Worm (Caenorhabditis elegans) whole organism, L4 larva: Measurements from ENCODE around the gene sar-1.

Source experiments
- F26F4.8 ChIP-seq: fragments of 200-800 bp; sonication (Bioruptor generic); conservative IDR thresholded peaks from 2 replicates; pipeline ENCODE4 v1.3.6; 2022; ENCODE audit warnings: missing genetic modification characterization, missing compliant biosample characterization
- F37D6.2 ChIP-seq: sonication (generic microtip); optimal IDR thresholded peaks from 2 replicates; lab custom pipeline; 2016; ENCODE audit warnings: mild to moderate bottlenecking, missing genetic modification characterization, missing compliant biosample characterization
- R02D3.7 ChIP-seq: fragments of 150-350 bp; sonication (generic microtip); optimal IDR thresholded peaks from 3 replicates; lab custom pipeline; 2014; ENCODE audit warnings: missing biosample characterization, missing genetic modification characterization
- T20F7.1 ChIP-seq: fragments of 200-800 bp; sonication (Bioruptor generic); optimal IDR thresholded peaks from 2 replicates; lab custom pipeline; 2018; ENCODE audit warnings: mild to moderate bottlenecking, missing genetic modification characterization, missing compliant biosample characterization
- T26A8.4 ChIP-seq: fragments of 200-800 bp; sonication (Bioruptor generic); IDR thresholded peaks from 2 replicates; pipeline ENCODE4 v1.3.6; 2022; ENCODE audit warnings: missing genetic modification characterization, missing compliant biosample characterization
- Y105C5A.15 ChIP-seq: fragments of 200-800 bp; sonication (Bioruptor generic); IDR thresholded peaks from 2 replicates; pipeline ENCODE4 v1.3.6; 2022; ENCODE audit warnings: missing genetic modification characterization, missing compliant biosample characterization
- Y48G9A.11 ChIP-seq: fragments of 200-800 bp; sonication (Bioruptor generic); IDR thresholded peaks from 2 replicates; pipeline ENCODE4 v1.3.6; 2022; ENCODE audit warnings: missing genetic modification reagents, missing genetic modification characterization, missing compliant biosample characterization
- ama-1 ChIP-seq: fragments of 150-350 bp; optimal IDR thresholded peaks from 2 replicates; lab custom pipeline; 2014; ENCODE audit warnings: inconsistent platforms, mixed read lengths
- ceh-32 ChIP-seq: sonication (generic microtip); optimal IDR thresholded peaks from 2 replicates; lab custom pipeline; 2016; ENCODE audit warnings: mild to moderate bottlenecking, missing genetic modification characterization, missing compliant biosample characterization; ENCODE audit not compliant: poor library complexity
- ceh-44 ChIP-seq: fragments of 200-800 bp; sonication (Bioruptor generic); IDR thresholded peaks from 2 replicates; pipeline ENCODE4 v1.3.6; 2022; ENCODE audit warnings: missing genetic modification reagents, missing genetic modification characterization, missing compliant biosample characterization
- ceh-62 ChIP-seq: sonication (generic microtip); optimal IDR thresholded peaks from 2 replicates; lab custom pipeline; 2017; ENCODE audit warnings: missing biosample characterization, missing genetic modification characterization
- ctbp-1 ChIP-seq: fragments of 200-800 bp; sonication (Bioruptor generic); IDR thresholded peaks from 2 replicates; pipeline ENCODE4 v1.3.6; 2022; ENCODE audit warnings: missing genetic modification reagents, missing genetic modification characterization, missing compliant biosample characterization
- daf-8 ChIP-seq: fragments of 200-800 bp; sonication (Bioruptor generic); IDR thresholded peaks from 2 replicates; pipeline ENCODE4 v1.3.6; 2022; ENCODE audit warnings: missing genetic modification characterization, missing compliant biosample characterization
- dmd-9 ChIP-seq: fragments of 200-800 bp; sonication (Bioruptor generic); IDR thresholded peaks from 2 replicates; pipeline ENCODE4 v1.3.6; 2022; ENCODE audit warnings: missing genetic modification reagents, missing genetic modification characterization, missing compliant biosample characterization
- dpl-1 ChIP-seq: fragments of 150-350 bp; optimal IDR thresholded peaks from 2 replicates; lab custom pipeline; 2014; ENCODE audit warnings: missing biosample characterization, missing genetic modification reagents, missing genetic modification characterization
- duxl-1 ChIP-seq: sonication (generic microtip); optimal IDR thresholded peaks from 2 replicates; lab custom pipeline; 2016; ENCODE audit warnings: mild to moderate bottlenecking, missing genetic modification characterization, moderate library complexity, missing compliant biosample characterization; ENCODE audit not compliant: poor library complexity
- egl-43 ChIP-seq: fragments of 200-800 bp; sonication (Bioruptor generic); IDR thresholded peaks from 2 replicates; pipeline ENCODE4 v1.3.6; 2022; ENCODE audit warnings: missing genetic modification reagents, missing genetic modification characterization, missing compliant biosample characterization
- fkh-10 ChIP-seq: fragments of 150-350 bp; optimal IDR thresholded peaks from 2 replicates; lab custom pipeline; 2014; ENCODE audit warnings: missing biosample characterization, missing genetic modification reagents, missing genetic modification characterization
- gei-8 ChIP-seq: fragments of 200-800 bp; sonication (Bioruptor generic); optimal IDR thresholded peaks from 2 replicates; lab custom pipeline; 2018; ENCODE audit warnings: mild to moderate bottlenecking, missing genetic modification characterization, missing compliant biosample characterization
- hif-1 ChIP-seq, 2 experiments: sonication (generic microtip); optimal IDR thresholded peaks; 2 replicates each; lab custom pipeline; 2016 to 2017; ENCODE audit warnings: missing compliant biosample characterization in 2 of 2, missing genetic modification characterization in 2 of 2, missing genetic modification reagents in 2 of 2, missing genotype in 2 of 2, mild to moderate bottlenecking in 1 of 2
- hlh-11 ChIP-seq: fragments of 200-800 bp; sonication (Bioruptor generic); optimal IDR thresholded peaks from 2 replicates; lab custom pipeline; 2018; ENCODE audit warnings: mild to moderate bottlenecking, missing genetic modification characterization, missing compliant biosample characterization
- hlh-30 ChIP-seq: sonication (generic microtip); optimal IDR thresholded peaks from 2 replicates; lab custom pipeline; 2017; ENCODE audit warnings: antibody characterized with exemption, mild to moderate bottlenecking, missing genetic modification characterization, missing compliant biosample characterization; ENCODE audit not compliant: insufficient read depth
- hmg-1.1 ChIP-seq: fragments of 200-800 bp; sonication (Bioruptor generic); IDR thresholded peaks from 2 replicates; pipeline ENCODE4 v1.3.6; 2022; ENCODE audit warnings: missing genetic modification reagents, missing genetic modification characterization, missing compliant biosample characterization
- jun-1 ChIP-seq: fragments of 150-350 bp; optimal IDR thresholded peaks from 2 replicates; lab custom pipeline; 2014; ENCODE audit warnings: missing biosample characterization, missing genetic modification reagents, missing genetic modification characterization
- lim-7 ChIP-seq: fragments of 200-800 bp; sonication (Bioruptor generic); IDR thresholded peaks from 2 replicates; pipeline ENCODE4 v1.3.6; 2022; ENCODE audit warnings: missing genetic modification characterization, missing compliant biosample characterization
- lin-1 ChIP-seq: fragments of 200-800 bp; sonication (Bioruptor generic); IDR thresholded peaks from 2 replicates; pipeline ENCODE4 v1.3.6; 2022; ENCODE audit warnings: missing genetic modification reagents, missing genetic modification characterization, missing compliant biosample characterization
- lin-39 ChIP-seq: fragments of 150-350 bp; optimal IDR thresholded peaks from 2 replicates; lab custom pipeline; 2014; ENCODE audit warnings: missing biosample characterization, missing genetic modification reagents, missing genetic modification characterization
- lsy-2 ChIP-seq, 2 experiments: fragments of 150-350 bp in 1 of 2; sonication (generic microtip) in 1 of 2; optimal IDR thresholded peaks; 2 replicates each; lab custom pipeline; 2014 to 2017; ENCODE audit warnings: missing biosample characterization in 2 of 2, missing genetic modification characterization in 2 of 2
- madf-9 ChIP-seq: fragments of 200-800 bp; sonication (Bioruptor generic); conservative IDR thresholded peaks from 2 replicates; pipeline ENCODE4 v1.3.6; 2022; ENCODE audit warnings: missing genetic modification reagents, missing genetic modification characterization, missing compliant biosample characterization
- mdt-29 ChIP-seq: fragments of 200-800 bp; sonication (Bioruptor generic); IDR thresholded peaks from 2 replicates; pipeline ENCODE4 v1.3.6; 2022; ENCODE audit warnings: missing genetic modification reagents, missing genetic modification characterization, missing compliant biosample characterization
- mep-1 ChIP-seq: fragments of 150-350 bp; sonication (generic microtip); optimal IDR thresholded peaks from 3 replicates; lab custom pipeline; 2014; ENCODE audit warnings: missing biosample characterization, missing genetic modification characterization
- mxl-2 ChIP-seq: fragments of 200-800 bp; sonication (Bioruptor generic); conservative IDR thresholded peaks from 2 replicates; pipeline ENCODE4 v1.3.6; 2022; ENCODE audit warnings: missing genetic modification reagents, missing genetic modification characterization, missing compliant biosample characterization
- mxl-3 ChIP-seq: fragments of 200-800 bp; sonication (Bioruptor generic); optimal IDR thresholded peaks from 2 replicates; lab custom pipeline; 2018; ENCODE audit warnings: mild to moderate bottlenecking, missing genetic modification characterization, missing compliant biosample characterization
- nhr-11 ChIP-seq: fragments of 150-350 bp; optimal IDR thresholded peaks from 2 replicates; lab custom pipeline; 2014; ENCODE audit warnings: missing biosample characterization, missing genetic modification characterization
- nhr-41 ChIP-seq: fragments of 200-800 bp; sonication (Bioruptor generic); IDR thresholded peaks from 2 replicates; pipeline ENCODE4 v1.3.6; 2022; ENCODE audit warnings: missing genetic modification reagents, missing genetic modification characterization, missing compliant biosample characterization
- pha-4 ChIP-seq, 2 experiments: fragments of 150-350 bp in 1 of 2; fragments of 200-800 bp in 1 of 2; sonication (Bioruptor generic) in 1 of 2; IDR thresholded peaks in 1 of 2; optimal IDR thresholded peaks in 1 of 2; 2 replicates each; pipeline versions ENCODE4 v1.3.6 to Lab custom; 2014 to 2022; ENCODE audit warnings: missing genetic modification characterization in 2 of 2, missing genetic modification reagents in 2 of 2, missing biosample characterization in 1 of 2, missing compliant biosample characterization in 1 of 2
- sdz-12 ChIP-seq: fragments of 200-800 bp; sonication (Bioruptor generic); optimal IDR thresholded peaks from 2 replicates; lab custom pipeline; 2018; ENCODE audit warnings: mild to moderate bottlenecking, missing genetic modification characterization, missing compliant biosample characterization
- set-16 ChIP-seq: fragments of 200-800 bp; sonication (Bioruptor generic); IDR thresholded peaks from 2 replicates; pipeline ENCODE4 v1.3.6; 2022; ENCODE audit warnings: missing genetic modification reagents, missing genetic modification characterization, missing compliant biosample characterization
- tra-1 ChIP-seq: fragments of 200-800 bp; sonication (Bioruptor generic); IDR thresholded peaks from 2 replicates; pipeline ENCODE4 v1.3.6; 2022; ENCODE audit warnings: missing genetic modification reagents, missing genetic modification characterization, missing compliant biosample characterization
- zfp-3 ChIP-seq: fragments of 200-800 bp; sonication (Bioruptor generic); conservative IDR thresholded peaks from 2 replicates; pipeline ENCODE4 v1.3.6; 2022; ENCODE audit warnings: missing genetic modification reagents, missing genetic modification characterization, missing compliant biosample characterization
- ztf-11 ChIP-seq: fragments of 150-350 bp; optimal IDR thresholded peaks from 2 replicates; lab custom pipeline; 2014; ENCODE audit warnings: missing biosample characterization, missing genetic modification characterization
- ztf-7 ChIP-seq: fragments of 150-350 bp; optimal IDR thresholded peaks from 2 replicates; lab custom pipeline; 2014; ENCODE audit warnings: missing biosample characterization, missing genetic modification characterization

sar-1 gene

ce11 chrIV:4475362-4476086, 37.6 kb downstream of the sar-1 start (continued):
- TF ChIP-seq F26F4.8: no peak
- no peak for TF ChIP-seq ztf-11 (tag; lab: Kevin White, UChicago)
- TF ChIP-seq mxl-2 (GFP tag; lab: Robert Waterston, UW): no peak
- TF ChIP-seq lin-1 (GFP tag; lab: Robert Waterston, UW): no peak
- no peak for TF ChIP-seq ceh-44
- TF ChIP-seq duxl-1 (tag; lab: Kevin White, UChicago): no peak
- TF ChIP-seq tra-1 (GFP tag; lab: Robert Waterston, UW): 0 out of 2 replicates have a peak, but pooled peaks have one; percentile 18
- TF ChIP-seq jun-1 (tag; lab: Kevin White, UChicago): no peak
- TF ChIP-seq nhr-41 (GFP tag; lab: Robert Waterston, UW): no peak
- no peak for TF ChIP-seq ceh-62 (tag; lab: Kevin White, UChicago)
- TF ChIP-seq ztf-7 (tag; lab: Kevin White, UChicago): no peak
- TF ChIP-seq R02D3.7 (tag; lab: Kevin White, UChicago): no peak
- no peak for TF ChIP-seq gei-8 (GFP tag; lab: Kevin White, UChicago)
- no peak for TF ChIP-seq Y48G9A.11
- no peak for TF ChIP-seq lin-39
- no peak for TF ChIP-seq sdz-12 (GFP tag; lab: Kevin White, UChicago)
- no peak for TF ChIP-seq T20F7.1 (GFP tag; lab: Kevin White, UChicago)
- no peak for TF ChIP-seq daf-8 (GFP tag; lab: Robert Waterston, UW)
- no peak for TF ChIP-seq mep-1 (tag; lab: Kevin White, UChicago)
- no peak for TF ChIP-seq zfp-3 (GFP tag; lab: Robert Waterston, UW)
- TF ChIP-seq nhr-11 (tag; lab: Kevin White, UChicago): no peak
- no peak for TF ChIP-seq ceh-32 (tag; lab: Kevin White, UChicago)
- no peak for TF ChIP-seq F37D6.2 (tag; lab: Kevin White, UChicago)
- no peak for TF ChIP-seq Y105C5A.15 (GFP tag; lab: Robert Waterston, UW)
- TF ChIP-seq hlh-30 (tag; lab: Kevin White, UChicago): peak; percentile 47
- TF ChIP-seq dmd-9 (GFP tag; lab: Robert Waterston, UW): no peak
- TF ChIP-seq dpl-1 (GFP tag; lab: Kevin White, UChicago): no peak

- TF ChIP-seq hlh-11 (tag; lab: Kevin White, UChicago) (peak; percentile 58), T26A8.4 (GFP tag; lab: Robert Waterston, UW) (peak; percentile 36; the same call in 1 of the 2 replicates), hif-1 (tag; optimal IDR thresholded peaks at IDR 0.05; lab: Kevin White, UChicago) (peak in 1 of 2 experiments; percentile 16), lsy-2 (tag; optimal IDR thresholded peaks at IDR 0.05; lab: Kevin White, UChicago) (no peak), hmg-1.1 (GFP tag; lab: Robert Waterston, UW) (0 out of 2 replicates have a peak, but pooled peaks have one; percentile 13), ama-1 (lab: Kevin White, UChicago) (no peak), fkh-10 (no peak), pha-4 (GFP tag; IDR thresholded peaks at IDR 0.05; lab: Robert Waterston, UW) (peak; percentile 9; the same call in 1 of the 2 replicates), pha-4 (tag; optimal IDR thresholded peaks at IDR 0.05; lab: Kevin White, UChicago) (no peak), madf-9 (0 out of 2 replicates have a peak, but pooled peaks have one; percentile 25), ctbp-1 (GFP tag; lab: Robert Waterston, UW) (0 out of 2 replicates have a peak, but pooled peaks have one; percentile 32), lim-7 (GFP tag; lab: Robert Waterston, UW) (0 out of 2 replicates have a peak, but pooled peaks have one; percentile 27), ztf-7 (tag; lab: Kevin White, UChicago) (no peak), mxl-3 (GFP tag; lab: Kevin White, UChicago) (peak; percentile 24), sdz-12 (GFP tag; lab: Kevin White, UChicago) (peak; percentile 45), Y48G9A.11 (0 out of 2 replicates have a peak, but pooled peaks have one; percentile 5), set-16 (GFP tag; lab: Robert Waterston, UW) (peak; percentile 65), egl-43 (GFP tag; lab: Robert Waterston, UW) (0 out of 2 replicates have a peak, but pooled peaks have one; percentile 41), mdt-29 (peak; percentile 28; the same call in 1 of the 2 replicates)
- TF ChIP-seq, all 104 proteins: peak for 14
Observed at ce11 chrIV:4473767-4474166, 39.4 kb downstream of the sar-1 start.
